Fruit fly (Drosophila melanogaster): ENCODE results near the gene AANATL2.

Gene AANATL2

dm6 chr2L:6255488-6255887 is at the start of gene AANATL2:
TSS of gene AANATL2 (plus strand) at chr2L:6255859.
- TF ChIP-seq CG3726 (GFP tag; IDR thresholded peaks at IDR 0.05) (no peak), crol (GFP tag; IDR thresholded peaks at IDR 0.05) (peak; percentile 80), lab (GFP tag; optimal IDR thresholded peaks at IDR 0.05) (peak; percentile 31), mirr (GFP tag; optimal IDR thresholded peaks at IDR 0.05) (peak; percentile 8), usp (GFP tag; optimal IDR thresholded peaks at IDR 0.05) (no peak), CG34376 (GFP tag; optimal IDR thresholded peaks at IDR 0.05) (peak; percentile 15), Deaf1 (tag; optimal IDR thresholded peaks at IDR 0.05) (peak; percentile 48), Hr78 (GFP tag; optimal IDR thresholded peaks at IDR 0.05) (peak in 1 of 2 experiments; percentile 11), chinmo (GFP tag; IDR thresholded peaks at IDR 0.05; ENCODE audit: partially characterized antibody) (peak; percentile 84), B-H1 (GFP tag; IDR thresholded peaks at IDR 0.05) (no peak), Dek (tag; optimal IDR thresholded peaks at IDR 0.05) (no peak), GATAe (GFP tag; conservative IDR thresholded peaks at IDR 0.05) (0 out of 2 replicates have a peak, but pooled peaks have one; percentile 25), twi (tag; optimal IDR thresholded peaks at IDR 0.05) (no peak), Dip3 (GFP tag; optimal IDR thresholded peaks at IDR 0.05) (no peak), CG8290 (GFP tag; optimal IDR thresholded peaks at IDR 0.05) (no peak), CG8290 (tag; optimal IDR thresholded peaks at IDR 0.05) (peak in 1 of 2 experiments; percentile 30), lbe (GFP tag; optimal IDR thresholded peaks at IDR 0.05) (no peak), CG6654 (GFP tag; optimal IDR thresholded peaks at IDR 0.05) (no peak), gcm (GFP tag; optimal IDR thresholded peaks at IDR 0.05) (no peak), CG12155 (GFP tag; optimal IDR thresholded peaks at IDR 0.05) (no peak), dmrt99B (tag; optimal IDR thresholded peaks at IDR 0.05) (no peak), Pdp1 (GFP tag; optimal IDR thresholded peaks at IDR 0.05) (peak in 1 of 2 experiments; percentile 1), CG14965 (GFP tag; optimal IDR thresholded peaks at IDR 0.05; ENCODE audit: borderline replicate concordance) (no peak), YL-1 (GFP tag; optimal IDR thresholded peaks at IDR 0.05) (no peak), sug (tag; optimal IDR thresholded peaks at IDR 0.05) (peak; percentile 73), ham (GFP tag; IDR thresholded peaks at IDR 0.05) (no peak), Oaz (GFP tag; IDR thresholded peaks at IDR 0.05) (no peak), CG8359 (GFP tag; optimal IDR thresholded peaks at IDR 0.05; ENCODE audit: borderline replicate concordance) (no peak), exex (tag; optimal IDR thresholded peaks at IDR 0.05) (peak; percentile 54), CG42726 (GFP tag; IDR thresholded peaks at IDR 0.05; ENCODE audit: partially characterized antibody) (0 out of 2 replicates have a peak, but pooled peaks have one; percentile 23), dmrt11E (tag; optimal IDR thresholded peaks at IDR 0.05) (no peak)

DNA sequence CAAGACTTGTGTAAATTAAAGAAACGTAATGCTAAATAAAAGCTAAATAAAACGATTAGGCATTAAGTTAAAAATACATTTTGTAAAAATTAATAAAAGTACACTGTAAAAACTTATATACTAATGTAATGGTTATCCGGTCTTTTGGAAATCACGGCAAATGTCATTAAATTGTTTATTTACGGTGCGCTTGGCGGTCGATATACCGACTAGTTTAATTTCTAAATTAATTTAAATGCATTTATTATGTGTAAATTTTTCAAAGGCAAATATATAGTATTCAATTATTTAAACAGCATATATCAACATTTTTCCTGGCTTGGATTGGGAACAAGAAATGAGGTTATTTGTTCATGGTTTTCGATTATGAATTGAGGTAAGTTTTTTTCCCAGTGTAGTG is 44.8 kb upstream of the AANATL2 start:
- no peak for TF ChIP-seq nom (GFP tag; optimal IDR thresholded peaks at IDR 0.05)
- TF ChIP-seq kni (GFP tag; optimal IDR thresholded peaks at IDR 0.05) = no peak
- TF ChIP-seq CG12236 (GFP tag; optimal IDR thresholded peaks at IDR 0.05) = no peak
- no peak for TF ChIP-seq Hmx (GFP tag; optimal IDR thresholded peaks at IDR 0.05)
- TF ChIP-seq dan (GFP tag; IDR thresholded peaks at IDR 0.05) = no peak
- no peak for TF ChIP-seq org-1 (GFP tag; optimal IDR thresholded peaks at IDR 0.05)
- no peak for TF ChIP-seq ci (GFP tag; IDR thresholded peaks at IDR 0.05)
- no peak for TF ChIP-seq gsb-n (tag; optimal IDR thresholded peaks at IDR 0.05)
- no peak for TF ChIP-seq schlank (tag; optimal IDR thresholded peaks at IDR 0.05)
- no peak for TF ChIP-seq Kr (GFP tag; optimal IDR thresholded peaks at IDR 0.05)
- no peak for TF ChIP-seq CG18619 (GFP tag; optimal IDR thresholded peaks at IDR 0.05)
- TF ChIP-seq tgo (GFP tag; IDR thresholded peaks at IDR 0.05) = no peak
- no peak for TF ChIP-seq her (GFP tag; optimal IDR thresholded peaks at IDR 0.05)
- TF ChIP-seq trem (tag; optimal IDR thresholded peaks at IDR 0.05) = no peak
- TF ChIP-seq HLH54F (GFP tag; optimal IDR thresholded peaks at IDR 0.05) = no peak
- TF ChIP-seq trh (GFP tag; optimal IDR thresholded peaks at IDR 0.05) = no peak
- no peak for TF ChIP-seq CG8478 (optimal IDR thresholded peaks at IDR 0.05)
- TF ChIP-seq eve (GFP tag; optimal IDR thresholded peaks at IDR 0.05) = no peak
- TF ChIP-seq CG3281 (GFP tag; optimal IDR thresholded peaks at IDR 0.05) = no peak
- no peak for TF ChIP-seq sisA (GFP tag; IDR thresholded peaks at IDR 0.05)
- TF ChIP-seq tup (GFP tag; optimal IDR thresholded peaks at IDR 0.05) = no peak
- TF ChIP-seq CG8359 (GFP tag; optimal IDR thresholded peaks at IDR 0.05; ENCODE audit: borderline replicate concordance) = no peak
- TF ChIP-seq CG2129 (GFP tag; IDR thresholded peaks at IDR 0.05; ENCODE audit: partially characterized antibody) = no peak

Data from whole organism, embryonic.